Worm (Caenorhabditis elegans) whole organism, late embryonic: ENCODE data around the gene F41D9.2.

Source experiments
- ceh-2 ChIP-seq: sonication (generic microtip); optimal IDR thresholded peaks from 2 replicates; lab custom pipeline; 2016; ENCODE audit warnings: missing genotype, missing genetic modification characterization, missing compliant biosample characterization
- nhr-11 ChIP-seq: fragments of 150-350 bp; optimal IDR thresholded peaks from 2 replicates; lab custom pipeline; 2014; ENCODE audit warnings: missing biosample characterization, missing genetic modification characterization
- pqm-1 ChIP-seq: sonication (generic microtip); optimal IDR thresholded peaks from 2 replicates; lab custom pipeline; 2016; ENCODE audit warnings: missing genetic modification characterization, missing compliant biosample characterization

ce11 chrX:8368210-8368609 lies 16.5 kb downstream of the F41D9.2 start:
- TF ChIP-seq pqm-1 (tag; lab: Kevin White, UChicago) = no peak
- peak; percentile 13 for TF ChIP-seq ceh-2 (tag; lab: Kevin White, UChicago)
- no peak for TF ChIP-seq nhr-11 (tag; lab: Kevin White, UChicago)
